Worm (Caenorhabditis elegans) whole organism, L4 larva: Measurements from ENCODE around the gene pals-20.

Source experiments
- ZK546.5 ChIP-seq, 2 experiments: sonication (generic microtip); optimal IDR thresholded peaks; 2 replicates each; lab custom pipeline; 2017; ENCODE audit warnings: missing biosample characterization in 2 of 2, missing genetic modification characterization in 2 of 2
- ceh-82 ChIP-seq: sonication (generic microtip); optimal IDR thresholded peaks from 2 replicates; lab custom pipeline; 2017; ENCODE audit warnings: missing biosample characterization, missing genetic modification characterization
- dmd-9 ChIP-seq: fragments of 200-800 bp; sonication (Bioruptor generic); IDR thresholded peaks from 2 replicates; pipeline ENCODE4 v1.3.6; 2022; ENCODE audit warnings: missing genetic modification reagents, missing genetic modification characterization, missing compliant biosample characterization
- dpl-1 ChIP-seq: fragments of 150-350 bp; optimal IDR thresholded peaks from 2 replicates; lab custom pipeline; 2014; ENCODE audit warnings: missing biosample characterization, missing genetic modification reagents, missing genetic modification characterization
- egl-27 ChIP-seq: sonication (generic microtip); optimal IDR thresholded peaks from 3 replicates; lab custom pipeline; 2017; ENCODE audit warnings: missing biosample characterization, missing genetic modification reagents, missing genetic modification characterization
- fkh-10 ChIP-seq: fragments of 150-350 bp; optimal IDR thresholded peaks from 2 replicates; lab custom pipeline; 2014; ENCODE audit warnings: missing biosample characterization, missing genetic modification reagents, missing genetic modification characterization
- lin-38 ChIP-seq: fragments of 200-800 bp; sonication (Bioruptor generic); IDR thresholded peaks from 2 replicates; pipeline ENCODE4 v1.3.6; 2022; ENCODE audit warnings: missing genetic modification reagents, missing genetic modification characterization, missing compliant biosample characterization
- lir-3 ChIP-seq: sonication (generic microtip); optimal IDR thresholded peaks from 2 replicates; lab custom pipeline; 2016; ENCODE audit warnings: mild to moderate bottlenecking, missing genetic modification characterization, missing compliant biosample characterization
- mdl-1 ChIP-seq, 2 experiments: fragments of 150-350 bp in 1 of 2; sonication (generic microtip) in 1 of 2; optimal IDR thresholded peaks; 2 replicates each; lab custom pipeline; 2014 to 2017; ENCODE audit warnings: missing biosample characterization in 2 of 2, missing genetic modification characterization in 2 of 2
- nhr-77 ChIP-seq: fragments of 150-350 bp; optimal IDR thresholded peaks from 2 replicates; lab custom pipeline; 2014; ENCODE audit warnings: missing biosample characterization, missing genetic modification characterization
- spr-3 ChIP-seq: fragments of 200-800 bp; sonication (Bioruptor generic); optimal IDR thresholded peaks from 2 replicates; lab custom pipeline; 2018; ENCODE audit warnings: mild to moderate bottlenecking, missing genetic modification characterization, missing compliant biosample characterization
- unc-62 ChIP-seq, 3 experiments: fragments of 150-350 bp in 1 of 3; sonication (generic microtip); optimal IDR thresholded peaks in 2 of 3; peaks in 1 of 3; 1 replicate in 1 of 3; 2 replicates in 2 of 3; lab custom pipeline; 2014 to 2017; ENCODE audit warnings: missing biosample characterization in 3 of 3, missing genetic modification characterization in 3 of 3, missing genetic modification reagents in 3 of 3, missing genotype in 1 of 3
- vab-7 ChIP-seq: fragments of 200-800 bp; sonication (Bioruptor generic); IDR thresholded peaks from 2 replicates; pipeline ENCODE4 v1.3.6; 2022; ENCODE audit warnings: missing genetic modification reagents, missing genetic modification characterization, missing compliant biosample characterization

ce11 chrIII:1398183-1398582 is 10.1 kb upstream of the pals-20 start:
- TF ChIP-seq vab-7 (GFP tag; lab: Robert Waterston, UW) = no peak
- no peak for TF ChIP-seq dpl-1 (GFP tag; lab: Kevin White, UChicago)
- TF ChIP-seq lir-3 (tag; lab: Kevin White, UChicago) = no peak
- TF ChIP-seq fkh-10 = no peak
- no peak for TF ChIP-seq dmd-9 (GFP tag; lab: Robert Waterston, UW)
- no peak for TF ChIP-seq unc-62 (GFP tag; optimal IDR thresholded peaks at IDR 0.05 in 1 of 2; lab: Kevin White, UChicago)
- no peak for TF ChIP-seq unc-62 (tag; optimal IDR thresholded peaks at IDR 0.05; lab: Kevin White, UChicago)
- TF ChIP-seq ZK546.5 (tag; optimal IDR thresholded peaks at IDR 0.05; lab: Kevin White, UChicago) = no peak
- no peak for TF ChIP-seq egl-27 (tag; lab: Kevin White, UChicago)
- no peak for TF ChIP-seq mdl-1 (tag; optimal IDR thresholded peaks at IDR 0.05; lab: Kevin White, UChicago)
- TF ChIP-seq lin-38 (GFP tag; lab: Robert Waterston, UW) = no peak
- TF ChIP-seq nhr-77 = no peak
- no peak for TF ChIP-seq ceh-82 (tag; lab: Kevin White, UChicago)
- TF ChIP-seq spr-3 (GFP tag; lab: Kevin White, UChicago) = no peak
